Fruit fly (Drosophila melanogaster) whole organism, embryonic: ENCODE measurements around the gene stumps.
A peak's percentile ranks its signal among the peaks of the same experiment; 100 is the strongest.

Experiments
- Adf1 ChIP-seq: fragments of 200-800 bp; sonication (Bioruptor generic); IDR thresholded peaks from 2 replicates; pipeline ENCODE4 v1.3.6; 2022; ENCODE audit warnings: missing biosample characterization, missing genetic modification characterization
- Awh ChIP-seq: fragments of 200-800 bp; sonication (Bioruptor generic); IDR thresholded peaks from 2 replicates; pipeline ENCODE4, ENCODE4 v1.3.6; 2022; ENCODE audit warnings: missing biosample characterization, missing genetic modification characterization
- Bgb ChIP-seq: fragments of 200-800 bp; sonication (Bioruptor generic); IDR thresholded peaks from 2 replicates; pipeline ENCODE4 v1.3.6; 2022; ENCODE audit warnings: missing biosample characterization, missing genetic modification characterization; ENCODE audit not compliant: partially characterized antibody
- CG11723 ChIP-seq: fragments of 200-800 bp; sonication (Bioruptor generic); optimal IDR thresholded peaks from 2 replicates; lab custom pipeline; 2017; ENCODE audit warnings: missing biosample characterization, mild to moderate bottlenecking, missing genetic modification characterization
- CG12299 ChIP-seq: fragments of 200-800 bp; sonication (Bioruptor generic); optimal IDR thresholded peaks from 2 replicates; lab custom pipeline; 2018; ENCODE audit warnings: missing biosample characterization, mild to moderate bottlenecking, missing genetic modification characterization
- CG1233 ChIP-seq: fragments of 200-800 bp; sonication (Bioruptor generic); optimal IDR thresholded peaks from 4 replicates; lab custom pipeline; 2018; ENCODE audit warnings: missing biosample characterization, mild to moderate bottlenecking, missing genetic modification characterization
- CG12769 ChIP-seq: fragments of 200-800 bp; sonication (Bioruptor generic); optimal IDR thresholded peaks from 2 replicates; lab custom pipeline; 2019; ENCODE audit warnings: missing biosample characterization, mild to moderate bottlenecking, missing genetic modification characterization, moderate library complexity
- CG13287 ChIP-seq: fragments of 200-800 bp; sonication (Bioruptor generic); IDR thresholded peaks from 2 replicates; pipeline ENCODE4 v1.3.6; 2022; ENCODE audit warnings: missing biosample characterization, missing genetic modification characterization; ENCODE audit not compliant: partially characterized antibody
- CG15479 ChIP-seq: fragments of 200-800 bp; sonication (Bioruptor generic); optimal IDR thresholded peaks from 3 replicates; lab custom pipeline; 2019; ENCODE audit warnings: missing biosample characterization, mild to moderate bottlenecking, missing genetic modification characterization, moderate library complexity
- CG15514 ChIP-seq: fragments of 200-800 bp; sonication (Bioruptor generic); optimal IDR thresholded peaks from 3 replicates; lab custom pipeline; 2017; ENCODE audit warnings: missing biosample characterization, missing genetic modification characterization, mild to moderate bottlenecking, moderate library complexity, missing genetic modification reagents
- CG1792 ChIP-seq: fragments of 200-800 bp; sonication (Bioruptor generic); optimal IDR thresholded peaks from 2 replicates; lab custom pipeline; 2016; ENCODE audit warnings: missing biosample characterization, missing genetic modification characterization
- CG32532 ChIP-seq: fragments of 200-800 bp; sonication (Bioruptor generic); IDR thresholded peaks from 2 replicates; pipeline ENCODE4 v1.3.6; 2022; ENCODE audit warnings: missing biosample characterization, missing genetic modification characterization
- CG33213 ChIP-seq: fragments of 200-800 bp; sonication (Bioruptor generic); optimal IDR thresholded peaks from 3 replicates; lab custom pipeline; 2016; ENCODE audit warnings: missing biosample characterization, missing genetic modification characterization
- CG34422 ChIP-seq: fragments of 200-800 bp; sonication (Bioruptor generic); IDR thresholded peaks from 3 replicates; pipeline ENCODE4 v1.3.6; 2022; ENCODE audit warnings: missing biosample characterization, missing genetic modification characterization
- CG3847 ChIP-seq: fragments of 200-800 bp; sonication (Bioruptor generic); IDR thresholded peaks from 2 replicates; pipeline ENCODE4 v1.3.6; 2022; ENCODE audit warnings: missing biosample characterization, missing genetic modification characterization
- CG7987 ChIP-seq: fragments of 200-800 bp; sonication (Bioruptor generic); optimal IDR thresholded peaks from 2 replicates; lab custom pipeline; 2018; ENCODE audit warnings: missing biosample characterization, mild to moderate bottlenecking, missing genetic modification characterization, moderate library complexity
- CG8924 ChIP-seq: fragments of 200-800 bp; optimal IDR thresholded peaks from 3 replicates; lab custom pipeline; 2019; ENCODE audit warnings: missing biosample characterization, mild to moderate bottlenecking, missing genetic modification characterization, moderate library complexity
- CG9727 ChIP-seq: fragments of 200-800 bp; sonication (Bioruptor generic); optimal IDR thresholded peaks from 3 replicates; lab custom pipeline; 2017; ENCODE audit warnings: missing biosample characterization, mild to moderate bottlenecking, missing genetic modification characterization
- Elba2 ChIP-seq: fragments of 200-800 bp; sonication (Bioruptor generic); optimal IDR thresholded peaks from 3 replicates; lab custom pipeline; 2016; ENCODE audit warnings: missing biosample characterization, missing genetic modification characterization
- Ets97D ChIP-seq: fragments of 200-800 bp; sonication (Bioruptor generic); optimal IDR thresholded peaks from 3 replicates; lab custom pipeline; 2016; ENCODE audit warnings: missing biosample characterization, missing genetic modification characterization
- Hmr ChIP-seq: fragments of 200-800 bp; sonication (Bioruptor generic); optimal IDR thresholded peaks from 3 replicates; lab custom pipeline; 2017; ENCODE audit warnings: mild to moderate bottlenecking, missing biosample characterization, missing genetic modification reagents, missing genetic modification characterization
- Jarid2 ChIP-seq: fragments of 200-800 bp; sonication (Bioruptor generic); optimal IDR thresholded peaks from 3 replicates; lab custom pipeline; 2017; ENCODE audit warnings: mild to moderate bottlenecking, missing biosample characterization, missing genetic modification reagents, missing genetic modification characterization
- Lhr ChIP-seq: fragments of 200-800 bp; sonication (Bioruptor generic); optimal IDR thresholded peaks from 3 replicates; lab custom pipeline; 2017; ENCODE audit warnings: mild to moderate bottlenecking, missing biosample characterization, missing genetic modification reagents, missing genetic modification characterization
- Med ChIP-seq: fragments of 200-800 bp; sonication (Bioruptor generic); peaks from one replicate; lab custom pipeline; 2016; ENCODE audit warnings: missing biosample characterization, missing genetic modification characterization, mild to moderate bottlenecking, inconsistent platforms, moderate library complexity
- NC2β ChIP-seq: fragments of 200-800 bp; sonication (Bioruptor generic); optimal IDR thresholded peaks from 2 replicates; lab custom pipeline; 2016; ENCODE audit warnings: missing biosample characterization, missing genetic modification characterization
- Rfx ChIP-seq: fragments of 200-800 bp; sonication (Bioruptor generic); IDR thresholded peaks from 2 replicates; pipeline ENCODE4 v1.3.6; 2022; ENCODE audit warnings: missing biosample characterization, missing genetic modification characterization
- abd-A ChIP-seq: fragments of 200-800 bp; sonication (Bioruptor generic); optimal IDR thresholded peaks from 3 replicates; lab custom pipeline; 2019; ENCODE audit warnings: missing biosample characterization, mild to moderate bottlenecking, missing genetic modification characterization, moderate library complexity
- bsh ChIP-seq, 2 experiments: fragments of 200-800 bp; sonication (Bioruptor generic); optimal IDR thresholded peaks; 2 replicates each; lab custom pipeline; 2017 to 2018; ENCODE audit warnings: mild to moderate bottlenecking in 2 of 2, missing biosample characterization in 2 of 2, missing genetic modification characterization in 2 of 2, moderate library complexity in 1 of 2
- chn ChIP-seq: fragments of 200-800 bp; sonication (Bioruptor generic); optimal IDR thresholded peaks from 2 replicates; lab custom pipeline; 2016; ENCODE audit warnings: missing biosample characterization, missing genetic modification characterization
- crp ChIP-seq, 2 experiments: fragments of 200-800 bp; sonication (Bioruptor generic); optimal IDR thresholded peaks; 2 replicates in 1 of 2; 3 replicates in 1 of 2; lab custom pipeline; 2017; ENCODE audit warnings: missing biosample characterization in 2 of 2, missing genetic modification characterization in 2 of 2, mild to moderate bottlenecking in 1 of 2, moderate library complexity in 1 of 2
- ewg ChIP-seq: fragments of 200-800 bp; sonication (Bioruptor generic); optimal IDR thresholded peaks from 3 replicates; lab custom pipeline; 2017; ENCODE audit warnings: mild to moderate bottlenecking, missing biosample characterization, missing genetic modification reagents, missing genetic modification characterization
- gro ChIP-seq: fragments of 200-800 bp; sonication (Bioruptor generic); optimal IDR thresholded peaks from 2 replicates; lab custom pipeline; 2016; ENCODE audit warnings: missing biosample characterization, missing genetic modification characterization
- jigr1 ChIP-seq: fragments of 200-800 bp; sonication (Bioruptor generic); IDR thresholded peaks from 3 replicates; pipeline ENCODE4 v1.3.6; 2022; ENCODE audit warnings: missing biosample characterization, missing genetic modification characterization
- kni ChIP-seq: fragments of 200-800 bp; sonication (Bioruptor generic); optimal IDR thresholded peaks from 3 replicates; lab custom pipeline; 2017; ENCODE audit warnings: mild to moderate bottlenecking, missing biosample characterization, missing genetic modification reagents, missing genetic modification characterization
- mam ChIP-seq: fragments of 200-800 bp; sonication (Bioruptor generic); optimal IDR thresholded peaks from 3 replicates; lab custom pipeline; 2016; ENCODE audit warnings: missing biosample characterization, missing genetic modification characterization
- mirr ChIP-seq: fragments of 200-800 bp; sonication (Bioruptor generic); optimal IDR thresholded peaks from 3 replicates; lab custom pipeline; 2018; ENCODE audit warnings: missing biosample characterization, mild to moderate bottlenecking, missing genetic modification characterization
- nerfin-2 ChIP-seq: fragments of 200-800 bp; sonication (Bioruptor generic); IDR thresholded peaks from 2 replicates; pipeline ENCODE4 v1.3.6; 2022; ENCODE audit warnings: missing biosample characterization, missing genetic modification characterization; ENCODE audit not compliant: partially characterized antibody
- nom ChIP-seq: fragments of 200-800 bp; sonication (Bioruptor generic); optimal IDR thresholded peaks from 2 replicates; lab custom pipeline; 2017; ENCODE audit warnings: missing biosample characterization, missing genetic modification characterization, mild to moderate bottlenecking, moderate library complexity, missing genetic modification reagents
- repo ChIP-seq: fragments of 200-800 bp; sonication (Bioruptor generic); optimal IDR thresholded peaks from 2 replicates; lab custom pipeline; 2016; ENCODE audit warnings: missing biosample characterization, missing genetic modification characterization
- sens ChIP-seq: fragments of 200-800 bp; sonication (Bioruptor generic); peaks from one replicate; lab custom pipeline; 2016; ENCODE audit warnings: missing biosample characterization, missing genetic modification characterization
- seq ChIP-seq: fragments of 200-800 bp; sonication (Bioruptor generic); IDR thresholded peaks from 2 replicates; pipeline ENCODE4 v1.3.6; 2022; ENCODE audit warnings: missing biosample characterization, missing genetic modification characterization
- stwl ChIP-seq: fragments of 200-800 bp; sonication (Bioruptor generic); optimal IDR thresholded peaks from 3 replicates; lab custom pipeline; 2018; ENCODE audit warnings: missing biosample characterization, mild to moderate bottlenecking, missing genetic modification characterization, moderate library complexity
- tap ChIP-seq: fragments of 200-800 bp; optimal IDR thresholded peaks from 3 replicates; lab custom pipeline; 2019; ENCODE audit warnings: missing biosample characterization, mild to moderate bottlenecking, missing genetic modification characterization, moderate library complexity
- tin ChIP-seq: fragments of 200-800 bp; sonication (Bioruptor generic); optimal IDR thresholded peaks from 3 replicates; lab custom pipeline; 2016; ENCODE audit warnings: missing biosample characterization, missing genetic modification characterization
- trh ChIP-seq: fragments of 200-800 bp; sonication (Bioruptor generic); optimal IDR thresholded peaks from 2 replicates; lab custom pipeline; 2016; ENCODE audit warnings: missing biosample characterization, missing genetic modification characterization
- unpg ChIP-seq: fragments of 200-800 bp; sonication (Bioruptor generic); optimal IDR thresholded peaks from 3 replicates; lab custom pipeline; 2018; ENCODE audit warnings: missing biosample characterization, mild to moderate bottlenecking, missing genetic modification characterization, moderate library complexity
- zf30C ChIP-seq: fragments of 200-800 bp; sonication (Bioruptor generic); optimal IDR thresholded peaks from 3 replicates; lab custom pipeline; 2018; ENCODE audit warnings: missing biosample characterization, mild to moderate bottlenecking, missing genetic modification characterization

The stumps gene

dm6 chr3R:14625215-14626156 lies 48.5 kb downstream of the stumps start, which contains the start of the genes put and His4r (continued):
- TF ChIP-seq CG8924, result peak; percentile 44
- TF ChIP-seq jigr1 (GFP tag; lab: Robert Waterston, UW), result no peak
- peak; percentile 45 for TF ChIP-seq CG12769 (tag; lab: Kevin White, UChicago)
- peak; percentile 93 for TF ChIP-seq sens (GFP tag; lab: Kevin White, UChicago)
- peak; percentile 70 for TF ChIP-seq stwl (tag; lab: Kevin White, UChicago)
- peak; percentile 47; the same call in 1 of the 2 replicates for TF ChIP-seq Rfx (GFP tag; lab: Robert Waterston, UW)
- peak; percentile 19; the same call in 1 of the 2 replicates for TF ChIP-seq CG32532
- no peak for TF ChIP-seq CG1233
- peak; percentile 43 for TF ChIP-seq chn (GFP tag; lab: Kevin White, UChicago)
- TF ChIP-seq CG13287 (GFP tag; lab: Robert Waterston, UW), result peak; percentile 64
- TF ChIP-seq CG33213 (GFP tag; lab: Kevin White, UChicago), result peak; percentile 66
- peak; percentile 47 for TF ChIP-seq repo (GFP tag; lab: Kevin White, UChicago)
- peak; percentile 61 for TF ChIP-seq Hmr (GFP tag; lab: Kevin White, UChicago)
- TF ChIP-seq tap (tag; lab: Kevin White, UChicago), result no peak
- TF ChIP-seq kni (GFP tag; lab: Kevin White, UChicago), result no peak
- peak; percentile 57 for TF ChIP-seq Jarid2
- TF ChIP-seq ewg (GFP tag; lab: Kevin White, UChicago), result peak; percentile 7
- TF ChIP-seq CG9727 (GFP tag; lab: Kevin White, UChicago), result peak; percentile 2
- TF ChIP-seq seq, result peak; percentile 9; the same call in 1 of the 2 replicates
- peak; percentile 64 for TF ChIP-seq CG15514 (GFP tag; lab: Kevin White, UChicago)
- TF ChIP-seq CG7987 (GFP tag; lab: Kevin White, UChicago), result peak; percentile 30
- no peak for TF ChIP-seq zf30C (GFP tag; lab: Kevin White, UChicago)
- peak; percentile 91 for TF ChIP-seq Med (GFP tag; lab: Kevin White, UChicago)
- peak; percentile 70; the same call in 1 of the 2 replicates for TF ChIP-seq Bgb (GFP tag; lab: Robert Waterston, UW)
- TF ChIP-seq unpg (GFP tag; lab: Kevin White, UChicago), result peak; percentile 36
- TF ChIP-seq CG1792 (GFP tag; lab: Kevin White, UChicago), result peak; percentile 8
- peak; percentile 46 for TF ChIP-seq CG15479 (GFP tag; lab: Kevin White, UChicago)
- peak in 1 of 2 experiments; percentile 23 for TF ChIP-seq crp (GFP tag; optimal IDR thresholded peaks at IDR 0.05; lab: Kevin White, UChicago)
- peak; percentile 57; the same call in 1 of the 3 replicates for TF ChIP-seq CG34422
- peak; percentile 20; the same call in 1 of the 2 replicates for TF ChIP-seq nerfin-2
- TF ChIP-seq nom (GFP tag; lab: Kevin White, UChicago), result peak; percentile 47
- peak; percentile 82 for TF ChIP-seq Ets97D (GFP tag; lab: Kevin White, UChicago)
- TF ChIP-seq CG3847 (GFP tag; lab: Robert Waterston, UW), result peak; percentile 52; the same call in 1 of the 2 replicates
- peak; percentile 56 for TF ChIP-seq NC2β (GFP tag; lab: Kevin White, UChicago)
- no peak for TF ChIP-seq Awh
- TF ChIP-seq CG11723, result no peak
- peak; percentile 9 for TF ChIP-seq tin (GFP tag; lab: Kevin White, UChicago)
- no peak for TF ChIP-seq mirr (GFP tag; lab: Kevin White, UChicago)
- TF ChIP-seq trh (GFP tag; lab: Kevin White, UChicago), result no peak
- no peak for TF ChIP-seq Elba2
- peak; percentile 45 for TF ChIP-seq gro (GFP tag; lab: Kevin White, UChicago)
- TF ChIP-seq Adf1 (GFP tag; lab: Robert Waterston, UW), result no peak
- TF ChIP-seq Lhr, result peak; percentile 22
- peak; percentile 36 for TF ChIP-seq CG12299
- TF ChIP-seq abd-A (tag; lab: Kevin White, UChicago), result no peak
- peak; percentile 24 for TF ChIP-seq mam (GFP tag; lab: Kevin White, UChicago)
- peak in 1 of 2 experiments; percentile 11 for TF ChIP-seq bsh (GFP tag; optimal IDR thresholded peaks at IDR 0.05; lab: Kevin White, UChicago)
